Worm (Caenorhabditis elegans) whole organism, young adult: ENCODE measurements around the gene str-209.

Experiments used
- B0035.1 ChIP-seq: sonication (generic microtip); optimal IDR thresholded peaks from 2 replicates; lab custom pipeline; 2016; ENCODE audit warnings: missing genetic modification characterization, mild to moderate bottlenecking, missing compliant biosample characterization, missing genotype, missing genetic modification reagents
- C17E4.6 ChIP-seq: fragments of 200-800 bp; sonication (Bioruptor generic); IDR thresholded peaks from 2 replicates; pipeline ENCODE4 v1.3.6; 2022; ENCODE audit warnings: missing genetic modification reagents, missing genetic modification characterization, missing compliant biosample characterization
- D2030.7 ChIP-seq: fragments of 200-800 bp; sonication (Bioruptor generic); IDR thresholded peaks from 2 replicates; pipeline ENCODE4 v1.3.6; 2022; ENCODE audit warnings: missing genetic modification reagents, missing genetic modification characterization, missing compliant biosample characterization
- F10E7.11 ChIP-seq: sonication (generic microtip); optimal IDR thresholded peaks from 2 replicates; lab custom pipeline; 2017; ENCODE audit warnings: mild to moderate bottlenecking, missing genetic modification characterization, moderate library complexity, missing compliant biosample characterization
- F39B2.1 ChIP-seq: fragments of 200-800 bp; sonication (Bioruptor generic); IDR thresholded peaks from 2 replicates; pipeline ENCODE4 v1.3.6; 2022; ENCODE audit warnings: missing genetic modification reagents, missing genetic modification characterization, missing compliant biosample characterization
- F52B5.7 ChIP-seq: sonication (generic microtip); optimal IDR thresholded peaks from 2 replicates; lab custom pipeline; 2016; ENCODE audit warnings: mild to moderate bottlenecking, missing genetic modification characterization, missing compliant biosample characterization
- F57A8.1 ChIP-seq: fragments of 200-800 bp; sonication (Bioruptor generic); optimal IDR thresholded peaks from 2 replicates; lab custom pipeline; 2018; ENCODE audit warnings: mild to moderate bottlenecking, missing genetic modification characterization, moderate library complexity, missing compliant biosample characterization
- Y53F4B.3 ChIP-seq: fragments of 200-800 bp; sonication (Bioruptor generic); IDR thresholded peaks from 2 replicates; pipeline ENCODE4 v1.3.6; 2022; ENCODE audit warnings: missing genetic modification reagents, missing genetic modification characterization, missing compliant biosample characterization
- Y67H2A.10 ChIP-seq: fragments of 200-800 bp; sonication (Bioruptor generic); conservative IDR thresholded peaks from 2 replicates; pipeline ENCODE4 v1.3.6; 2022; ENCODE audit warnings: missing genetic modification reagents, missing genetic modification characterization, missing compliant biosample characterization
- aptf-3 ChIP-seq: fragments of 200-800 bp; sonication (Bioruptor generic); IDR thresholded peaks from 2 replicates; pipeline ENCODE4 v1.3.6; 2022; ENCODE audit warnings: missing genetic modification characterization, missing compliant biosample characterization
- ceh-100 ChIP-seq: fragments of 200-800 bp; sonication (Bioruptor generic); IDR thresholded peaks from 2 replicates; pipeline ENCODE4 v1.3.6; 2022; ENCODE audit warnings: missing genetic modification reagents, missing genetic modification characterization, missing compliant biosample characterization
- chd-7 ChIP-seq: sonication (generic microtip); optimal IDR thresholded peaks from 2 replicates; lab custom pipeline; 2016; ENCODE audit warnings: mild to moderate bottlenecking, missing genetic modification characterization, moderate library complexity, missing compliant biosample characterization
- dpff-1 ChIP-seq: sonication (generic microtip); optimal IDR thresholded peaks from 2 replicates; lab custom pipeline; 2017; ENCODE audit warnings: mild to moderate bottlenecking, missing genetic modification characterization, missing compliant biosample characterization
- efl-1 ChIP-seq: fragments of 150-350 bp; optimal IDR thresholded peaks from 2 replicates; lab custom pipeline; 2014; ENCODE audit warnings: missing biosample characterization, missing genetic modification reagents, missing genetic modification characterization
- him-1 ChIP-seq: sonication (generic microtip); optimal IDR thresholded peaks from 2 replicates; lab custom pipeline; 2016; ENCODE audit warnings: missing genotype, missing genetic modification reagents, missing genetic modification characterization, missing compliant biosample characterization
- hmg-1.2 ChIP-seq: fragments of 200-800 bp; sonication (Bioruptor generic); IDR thresholded peaks from 2 replicates; pipeline ENCODE4 v1.3.6; 2022; ENCODE audit warnings: missing genetic modification reagents, missing genetic modification characterization, missing compliant biosample characterization
- hsf-1 ChIP-seq: fragments of 200-800 bp; sonication (Bioruptor generic); IDR thresholded peaks from 2 replicates; pipeline ENCODE4 v1.3.6; 2022; ENCODE audit warnings: missing genetic modification reagents, missing genetic modification characterization, missing compliant biosample characterization
- let-526 ChIP-seq: fragments of 200-800 bp; sonication (Bioruptor generic); IDR thresholded peaks from 2 replicates; pipeline ENCODE4 v1.3.6; 2022; ENCODE audit warnings: missing genetic modification reagents, missing genetic modification characterization, missing compliant biosample characterization
- lin-26 ChIP-seq: fragments of 200-800 bp; sonication (Bioruptor generic); IDR thresholded peaks from 2 replicates; pipeline ENCODE4 v1.3.6; 2022; ENCODE audit warnings: missing genetic modification reagents, missing genetic modification characterization, missing compliant biosample characterization
- lin-35 ChIP-seq, 3 experiments: fragments of 150-350 bp in 2 of 3; sonication (generic microtip) in 1 of 3; optimal IDR thresholded peaks; 2 replicates each; lab custom pipeline; 2014 to 2018; ENCODE audit warnings: missing biosample characterization in 3 of 3, missing genetic modification characterization in 3 of 3, missing genetic modification reagents in 3 of 3
- lin-40 ChIP-seq: sonication (generic microtip); optimal IDR thresholded peaks from 2 replicates; lab custom pipeline; 2016; ENCODE audit warnings: missing genetic modification characterization, mild to moderate bottlenecking, missing compliant biosample characterization, missing genotype, missing genetic modification reagents
- lsl-1 ChIP-seq: fragments of 200-800 bp; sonication (Bioruptor generic); optimal IDR thresholded peaks from 2 replicates; lab custom pipeline; 2018; ENCODE audit warnings: mild to moderate bottlenecking, missing genetic modification characterization, moderate library complexity, missing compliant biosample characterization
- madf-3 ChIP-seq: fragments of 200-800 bp; sonication (Bioruptor generic); IDR thresholded peaks from 2 replicates; pipeline ENCODE4 v1.3.6; 2022; ENCODE audit warnings: missing genetic modification reagents, missing genetic modification characterization, missing compliant biosample characterization
- madf-6 ChIP-seq: fragments of 200-800 bp; sonication (Bioruptor generic); IDR thresholded peaks from 2 replicates; pipeline ENCODE4 v1.3.6; 2022; ENCODE audit warnings: missing genetic modification reagents, missing genetic modification characterization, missing compliant biosample characterization
- mcd-1 ChIP-seq: fragments of 200-800 bp; sonication (Bioruptor generic); IDR thresholded peaks from 2 replicates; pipeline ENCODE4 v1.3.6; 2022; ENCODE audit warnings: missing genetic modification reagents, missing genetic modification characterization, missing compliant biosample characterization
- nfya-2 ChIP-seq: fragments of 200-800 bp; sonication (Bioruptor generic); IDR thresholded peaks from 2 replicates; pipeline ENCODE4 v1.3.6; 2022; ENCODE audit warnings: missing genetic modification reagents, missing genetic modification characterization, missing compliant biosample characterization
- nhr-179 ChIP-seq: sonication (generic microtip); optimal IDR thresholded peaks from 2 replicates; lab custom pipeline; 2016; ENCODE audit warnings: mild to moderate bottlenecking, missing genetic modification characterization, missing compliant biosample characterization
- nhr-80 ChIP-seq: sonication (generic microtip); optimal IDR thresholded peaks from 2 replicates; lab custom pipeline; 2016; ENCODE audit warnings: missing genetic modification characterization, missing compliant biosample characterization
- rec-8 ChIP-seq, 2 experiments: sonication (generic microtip); optimal IDR thresholded peaks; 2 replicates each; lab custom pipeline; 2016; ENCODE audit warnings: mild to moderate bottlenecking in 2 of 2, missing genetic modification characterization in 2 of 2, missing genetic modification reagents in 2 of 2, missing genotype in 2 of 2, missing biosample characterization in 1 of 2, missing compliant biosample characterization in 1 of 2, moderate library complexity in 1 of 2
- sea-2 ChIP-seq: fragments of 200-800 bp; sonication (Bioruptor generic); IDR thresholded peaks from 2 replicates; pipeline ENCODE4 v1.3.6; 2022; ENCODE audit warnings: missing genetic modification characterization, missing compliant biosample characterization
- sptf-2 ChIP-seq: fragments of 200-800 bp; sonication (Bioruptor generic); optimal IDR thresholded peaks from 2 replicates; lab custom pipeline; 2018; ENCODE audit warnings: mild to moderate bottlenecking, missing genetic modification characterization, missing compliant biosample characterization
- unc-62 ChIP-seq: fragments of 150-350 bp; optimal IDR thresholded peaks from 2 replicates; lab custom pipeline; 2014; ENCODE audit warnings: missing biosample characterization, missing genetic modification reagents, missing genetic modification characterization
- zfh-2 ChIP-seq: fragments of 200-800 bp; sonication (Bioruptor generic); conservative IDR thresholded peaks from 2 replicates; pipeline ENCODE4 v1.3.6; 2022; ENCODE audit warnings: missing genetic modification reagents, missing genetic modification characterization, missing compliant biosample characterization
- zim-3 ChIP-seq: sonication (generic microtip); optimal IDR thresholded peaks from 2 replicates; lab custom pipeline; 2017; ENCODE audit warnings: mild to moderate bottlenecking, missing genetic modification characterization, moderate library complexity, missing compliant biosample characterization
- ztf-25 ChIP-seq: fragments of 200-800 bp; sonication (Bioruptor generic); IDR thresholded peaks from 2 replicates; pipeline ENCODE4 v1.3.6; 2022; ENCODE audit warnings: missing genetic modification reagents, missing genetic modification characterization, missing compliant biosample characterization
- ztf-26 ChIP-seq: sonication (generic microtip); optimal IDR thresholded peaks from 2 replicates; lab custom pipeline; 2017; ENCODE audit warnings: missing genetic modification characterization, missing compliant biosample characterization

str-209 gene

ce11 chrV:4969503-4969902 lies 20.8 kb downstream of the str-209 start:
- TF ChIP-seq lsl-1 (GFP tag; lab: Kevin White, UChicago) (no peak), ceh-100 (GFP tag; lab: Robert Waterston, UW) (no peak), aptf-3 (GFP tag; lab: Robert Waterston, UW) (no peak), let-526 (GFP tag; lab: Robert Waterston, UW) (no peak), nhr-80 (tag; lab: Kevin White, UChicago) (peak; percentile 5)

ce11 chrV:4972943-4973342 lies 24.2 kb downstream of the str-209 start, which contains the start of gene srsx-9:
srsx-9 (minus strand) TSS chrV:4973043.
- TF ChIP-seq hsf-1 (GFP tag; lab: Robert Waterston, UW): no peak
- TF ChIP-seq unc-62 (GFP tag; lab: Kevin White, UChicago): no peak
- no peak for TF ChIP-seq let-526 (GFP tag; lab: Robert Waterston, UW)
- TF ChIP-seq B0035.1 (tag; lab: Kevin White, UChicago): no peak
- TF ChIP-seq him-1 (tag; lab: Kevin White, UChicago): no peak
- TF ChIP-seq chd-7 (tag; lab: Kevin White, UChicago): no peak
- no peak for TF ChIP-seq Y67H2A.10
- no peak for TF ChIP-seq efl-1 (GFP tag; lab: Kevin White, UChicago)
- no peak for TF ChIP-seq F10E7.11 (tag; lab: Kevin White, UChicago)
- TF ChIP-seq nhr-179 (tag; lab: Kevin White, UChicago): no peak
- no peak for TF ChIP-seq F39B2.1 (GFP tag; lab: Robert Waterston, UW)
- TF ChIP-seq ztf-25: no peak
- no peak for TF ChIP-seq lin-26 (GFP tag; lab: Robert Waterston, UW)
- no peak for TF ChIP-seq C17E4.6 (GFP tag; lab: Robert Waterston, UW)
- TF ChIP-seq F57A8.1 (GFP tag; lab: Kevin White, UChicago): no peak
- TF ChIP-seq mcd-1 (GFP tag; lab: Robert Waterston, UW): no peak

ce11 chrV:4974677-4975076 lies 25.9 kb downstream of the str-209 start, which contains the start of gene srsx-10:
srsx-10 (minus strand) TSS chrV:4974777.
- TF ChIP-seq F57A8.1 (GFP tag; lab: Kevin White, UChicago): no peak
- no peak for TF ChIP-seq lin-35 (GFP tag; optimal IDR thresholded peaks at IDR 0.05; lab: Kevin White, UChicago)
- TF ChIP-seq madf-6 (GFP tag; lab: Robert Waterston, UW): no peak
- TF ChIP-seq madf-3 (GFP tag; lab: Robert Waterston, UW): no peak
- TF ChIP-seq ztf-26 (tag; lab: Kevin White, UChicago): no peak
- no peak for TF ChIP-seq lin-40 (tag; lab: Kevin White, UChicago)
- no peak for TF ChIP-seq F52B5.7 (tag; lab: Kevin White, UChicago)
- TF ChIP-seq rec-8 (tag; optimal IDR thresholded peaks at IDR 0.05; lab: Kevin White, UChicago): no peak
- no peak for TF ChIP-seq zfh-2 (GFP tag; lab: Robert Waterston, UW)
- no peak for TF ChIP-seq sptf-2 (GFP tag; lab: Kevin White, UChicago)
- no peak for TF ChIP-seq D2030.7 (GFP tag; lab: Robert Waterston, UW)
- no peak for TF ChIP-seq Y53F4B.3 (GFP tag; lab: Robert Waterston, UW)
- no peak for TF ChIP-seq sea-2
- no peak for TF ChIP-seq hmg-1.2 (GFP tag; lab: Robert Waterston, UW)
- TF ChIP-seq nfya-2: no peak
- no peak for TF ChIP-seq zim-3 (tag; lab: Kevin White, UChicago)
- TF ChIP-seq dpff-1 (tag; lab: Kevin White, UChicago): no peak
